Worm (Caenorhabditis elegans) whole organism, early embryonic: ENCODE measurements around the gene pcdr-1.

ENCODE experiments used
- B0310.2 ChIP-seq: sonication (generic microtip); optimal IDR thresholded peaks from 2 replicates; lab custom pipeline; 2016; ENCODE audit warnings: mild to moderate bottlenecking, missing genetic modification characterization, missing compliant biosample characterization
- F13C5.2 ChIP-seq: sonication (generic microtip); optimal IDR thresholded peaks from 2 replicates; lab custom pipeline; 2017; ENCODE audit warnings: mild to moderate bottlenecking, missing genetic modification characterization, inconsistent platforms, missing compliant biosample characterization
- aly-1 ChIP-seq: sonication (generic microtip); optimal IDR thresholded peaks from 2 replicates; lab custom pipeline; 2016; ENCODE audit warnings: missing genetic modification characterization, missing compliant biosample characterization
- ama-1 ChIP-seq: fragments of 150-350 bp; optimal IDR thresholded peaks from 2 replicates; lab custom pipeline; 2014
- ceh-13 ChIP-seq: fragments of 200-800 bp; sonication (Bioruptor generic); optimal IDR thresholded peaks from 2 replicates; lab custom pipeline; 2018; ENCODE audit warnings: mild to moderate bottlenecking, missing genetic modification characterization, missing compliant biosample characterization
- ceh-36 ChIP-seq: sonication (generic microtip); optimal IDR thresholded peaks from 2 replicates; lab custom pipeline; 2016; ENCODE audit warnings: missing genetic modification characterization, inconsistent platforms, missing compliant biosample characterization
- ets-7 ChIP-seq: sonication (generic microtip); optimal IDR thresholded peaks from 2 replicates; lab custom pipeline; 2016; ENCODE audit warnings: missing genotype, missing genetic modification characterization, missing compliant biosample characterization
- flt-1 ChIP-seq: fragments of 200-800 bp; sonication (Bioruptor generic); IDR thresholded peaks from 2 replicates; pipeline ENCODE4 v1.3.6; 2022; ENCODE audit warnings: missing genetic modification characterization, missing compliant biosample characterization
- hmbx-1 ChIP-seq: sonication (generic microtip); optimal IDR thresholded peaks from 2 replicates; lab custom pipeline; 2016; ENCODE audit warnings: mild to moderate bottlenecking, missing genetic modification characterization, missing compliant biosample characterization
- hmg-4 ChIP-seq: fragments of 200-800 bp; sonication (Bioruptor generic); optimal IDR thresholded peaks from 2 replicates; lab custom pipeline; 2018; ENCODE audit warnings: mild to moderate bottlenecking, missing genetic modification characterization, missing compliant biosample characterization
- hnd-1 ChIP-seq: sonication (generic microtip); optimal IDR thresholded peaks from 2 replicates; lab custom pipeline; 2016; ENCODE audit warnings: missing genetic modification characterization, missing compliant biosample characterization
- pes-1 ChIP-seq: fragments of 200-800 bp; sonication (Bioruptor generic); IDR thresholded peaks from 2 replicates; pipeline ENCODE4 v1.3.6; 2022; ENCODE audit warnings: missing genetic modification reagents, missing genetic modification characterization, missing compliant biosample characterization
- scrt-1 ChIP-seq: fragments of 200-800 bp; sonication (Bioruptor generic); IDR thresholded peaks from 2 replicates; pipeline ENCODE4 v1.3.6; 2022; ENCODE audit warnings: missing genetic modification characterization, missing compliant biosample characterization
- sea-1 ChIP-seq: fragments of 200-800 bp; sonication (Bioruptor generic); conservative IDR thresholded peaks from 2 replicates; pipeline ENCODE4 v1.3.6; 2022; ENCODE audit warnings: missing genetic modification characterization, missing compliant biosample characterization
- tbx-11 ChIP-seq: fragments of 200-800 bp; sonication (Bioruptor generic); IDR thresholded peaks from 2 replicates; pipeline ENCODE4 v1.3.6; 2022; ENCODE audit warnings: missing genetic modification characterization, missing compliant biosample characterization
- tbx-37 ChIP-seq: fragments of 200-800 bp; sonication (Bioruptor generic); conservative IDR thresholded peaks from 2 replicates; pipeline ENCODE4 v1.3.6; 2022; ENCODE audit warnings: missing genetic modification reagents, missing genetic modification characterization, missing compliant biosample characterization
- tra-4 ChIP-seq: sonication (generic microtip); optimal IDR thresholded peaks from 2 replicates; lab custom pipeline; 2017; ENCODE audit warnings: missing genetic modification characterization, missing compliant biosample characterization

The pcdr-1 gene

ce11 chrX:15628945-15629344, 37.6 kb upstream of the pcdr-1 start:
- TF ChIP-seq hmbx-1 (tag; lab: Kevin White, UChicago): no peak
- no peak for TF ChIP-seq ets-7 (tag; lab: Kevin White, UChicago)
- TF ChIP-seq sea-1 (GFP tag; lab: Robert Waterston, UW): no peak
- no peak for TF ChIP-seq tbx-37
- no peak for TF ChIP-seq ceh-36 (tag; lab: Kevin White, UChicago)
- TF ChIP-seq flt-1: no peak
- no peak for TF ChIP-seq F13C5.2
- TF ChIP-seq tbx-11 (GFP tag; lab: Robert Waterston, UW): no peak
- TF ChIP-seq tra-4: no peak
- no peak for TF ChIP-seq ceh-13 (GFP tag; lab: Kevin White, UChicago)
- TF ChIP-seq aly-1 (tag; lab: Kevin White, UChicago): no peak
- no peak for TF ChIP-seq hmg-4
- no peak for TF ChIP-seq pes-1
- TF ChIP-seq hnd-1 (tag; lab: Kevin White, UChicago): no peak
- no peak for TF ChIP-seq B0310.2 (tag; lab: Kevin White, UChicago)
- TF ChIP-seq ama-1: no peak
- TF ChIP-seq scrt-1: no peak

ce11 chrX:15629615-15630014, 36.9 kb upstream of the pcdr-1 start:
- TF ChIP-seq flt-1 (no peak), tbx-11 (GFP tag; lab: Robert Waterston, UW) (no peak), scrt-1 (no peak)

- no peak for TF ChIP-seq aly-1 (tag; lab: Kevin White, UChicago)
- no peak for TF ChIP-seq tra-4
- TF ChIP-seq F13C5.2: no peak
- no peak for TF ChIP-seq ama-1
- TF ChIP-seq pes-1: no peak
- TF ChIP-seq tbx-37: no peak
- no peak for TF ChIP-seq hmbx-1 (tag; lab: Kevin White, UChicago)
- no peak for TF ChIP-seq flt-1
- TF ChIP-seq ceh-36 (tag; lab: Kevin White, UChicago): no peak
- TF ChIP-seq ets-7 (tag; lab: Kevin White, UChicago): no peak
- no peak for TF ChIP-seq ceh-13 (GFP tag; lab: Kevin White, UChicago)
- TF ChIP-seq hnd-1 (tag; lab: Kevin White, UChicago): no peak
- TF ChIP-seq sea-1 (GFP tag; lab: Robert Waterston, UW): no peak
- no peak for TF ChIP-seq tbx-11 (GFP tag; lab: Robert Waterston, UW)
- TF ChIP-seq hmg-4: no peak
- no peak for TF ChIP-seq scrt-1
- TF ChIP-seq B0310.2 (tag; lab: Kevin White, UChicago): no peak
Observed at ce11 chrX:15630340-15630739, 36.2 kb upstream of the pcdr-1 start, which contains the start of gene K09E9.4. K09E9.4 (minus strand) TSS chrX:15630440.

DNA sequence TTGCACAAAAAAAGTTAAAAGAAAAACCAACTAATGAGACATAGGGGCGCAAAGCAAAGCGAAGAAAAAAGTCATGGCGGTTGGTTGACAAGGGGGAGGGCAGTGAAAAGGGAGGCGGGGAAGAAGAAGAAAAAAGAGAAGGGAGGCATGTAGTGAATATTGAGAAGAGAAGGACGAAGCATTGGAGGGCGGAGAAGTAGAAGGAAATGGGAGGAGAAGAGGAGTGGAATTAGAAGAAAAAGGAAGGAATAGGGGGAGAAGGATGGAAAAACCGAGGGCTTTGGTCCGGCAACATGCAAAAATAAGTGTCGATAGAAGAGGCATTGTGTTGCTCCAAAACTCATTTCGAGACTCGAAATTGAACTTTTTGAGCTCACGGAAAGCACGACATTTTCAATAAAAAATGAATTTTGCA, 35.8 kb upstream of the pcdr-1 start:
- TF ChIP-seq scrt-1 (no peak), F13C5.2 (peak; percentile 19)

ce11 chrX:15633964-15634363, 32.6 kb upstream of the pcdr-1 start:
- TF ChIP-seq hmg-4: no peak
- TF ChIP-seq tra-4: no peak
- no peak for TF ChIP-seq ama-1

DNA sequence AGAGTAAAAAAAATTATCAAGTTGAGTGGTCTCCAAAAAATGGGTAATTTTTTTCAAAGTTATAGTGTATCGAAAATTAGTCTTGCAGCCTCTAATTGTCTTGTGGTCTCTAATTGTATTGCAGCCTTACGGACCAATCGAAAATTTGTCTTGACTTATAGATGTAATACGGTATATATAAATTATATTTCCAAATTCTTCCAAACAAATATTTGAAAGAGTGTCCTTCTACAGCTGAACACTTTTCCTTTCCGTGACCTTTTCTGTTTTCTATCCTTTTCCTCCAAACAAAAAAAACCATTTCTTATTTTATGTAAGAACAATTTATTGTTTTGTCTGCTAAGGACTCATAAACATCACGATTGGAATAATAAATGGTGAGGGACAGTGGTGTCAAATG, 26.0 kb upstream of the pcdr-1 start, which contains the start of gene K09E9.7:
TSS of gene K09E9.7 (plus strand) at position 301 of the 400 bp plus-strand sequence.
- TF ChIP-seq ets-7 (tag; lab: Kevin White, UChicago): no peak
- TF ChIP-seq scrt-1: no peak
- TF ChIP-seq aly-1 (tag; lab: Kevin White, UChicago): no peak
- no peak for TF ChIP-seq B0310.2 (tag; lab: Kevin White, UChicago)
- TF ChIP-seq hmg-4: no peak
- TF ChIP-seq ama-1: no peak
- no peak for TF ChIP-seq pes-1
- no peak for TF ChIP-seq ceh-36 (tag; lab: Kevin White, UChicago)
- no peak for TF ChIP-seq flt-1
- TF ChIP-seq tra-4: no peak
- no peak for TF ChIP-seq hnd-1 (tag; lab: Kevin White, UChicago)
- no peak for TF ChIP-seq sea-1 (GFP tag; lab: Robert Waterston, UW)
- TF ChIP-seq tbx-11 (GFP tag; lab: Robert Waterston, UW): no peak

- TF ChIP-seq B0310.2 (tag; lab: Kevin White, UChicago) (no peak), sea-1 (GFP tag; lab: Robert Waterston, UW) (no peak), ceh-36 (tag; lab: Kevin White, UChicago) (no peak), tbx-37 (no peak), ceh-13 (GFP tag; lab: Kevin White, UChicago) (no peak), pes-1 (no peak), flt-1 (no peak), hmg-4 (no peak), hmbx-1 (tag; lab: Kevin White, UChicago) (no peak), scrt-1 (no peak), tra-4 (no peak), ama-1 (no peak), ets-7 (tag; lab: Kevin White, UChicago) (no peak), aly-1 (tag; lab: Kevin White, UChicago) (no peak), hnd-1 (tag; lab: Kevin White, UChicago) (no peak), F13C5.2 (no peak), tbx-11 (GFP tag; lab: Robert Waterston, UW) (no peak)
Observed at ce11 chrX:15641380-15641779, 25.2 kb upstream of the pcdr-1 start.

ce11 chrX:15642638-15643037, 23.9 kb upstream of the pcdr-1 start, which contains the start of gene H08J19.1:
H08J19.1 (plus strand) TSS chrX:15642938.
- TF ChIP-seq hmbx-1 (tag; lab: Kevin White, UChicago): no peak
- no peak for TF ChIP-seq B0310.2 (tag; lab: Kevin White, UChicago)
- TF ChIP-seq sea-1 (GFP tag; lab: Robert Waterston, UW): no peak
- TF ChIP-seq pes-1: no peak
- no peak for TF ChIP-seq F13C5.2
- TF ChIP-seq hnd-1 (tag; lab: Kevin White, UChicago): no peak
- no peak for TF ChIP-seq aly-1 (tag; lab: Kevin White, UChicago)
- no peak for TF ChIP-seq ceh-13 (GFP tag; lab: Kevin White, UChicago)
- no peak for TF ChIP-seq tra-4
- no peak for TF ChIP-seq scrt-1
- no peak for TF ChIP-seq hmg-4
- no peak for TF ChIP-seq ama-1
- TF ChIP-seq ceh-36 (tag; lab: Kevin White, UChicago): no peak
